Fruit fly (Drosophila melanogaster) whole organism, embryonic: ENCODE data around the gene eIF4E5.

Experiments used
- Antp ChIP-seq: fragments of 200-800 bp; sonication (Bioruptor generic); optimal IDR thresholded peaks from 3 replicates; lab custom pipeline; 2016; ENCODE audit warnings: missing biosample characterization, missing genetic modification characterization
- CG11085 ChIP-seq: fragments of 200-800 bp; sonication (Bioruptor generic); IDR thresholded peaks from 2 replicates; pipeline ENCODE4 v1.3.6; 2022; ENCODE audit warnings: missing biosample characterization, missing genetic modification characterization
- CG11723 ChIP-seq: fragments of 200-800 bp; sonication (Bioruptor generic); optimal IDR thresholded peaks from 2 replicates; lab custom pipeline; 2017; ENCODE audit warnings: missing biosample characterization, mild to moderate bottlenecking, missing genetic modification characterization
- CG12299 ChIP-seq: fragments of 200-800 bp; sonication (Bioruptor generic); optimal IDR thresholded peaks from 2 replicates; lab custom pipeline; 2018; ENCODE audit warnings: missing biosample characterization, mild to moderate bottlenecking, missing genetic modification characterization
- CG13775 ChIP-seq: fragments of 200-800 bp; sonication (Bioruptor generic); optimal IDR thresholded peaks from 3 replicates; lab custom pipeline; 2017; ENCODE audit warnings: missing biosample characterization, mild to moderate bottlenecking, missing genetic modification characterization
- CG14014 ChIP-seq: fragments of 200-800 bp; sonication (Bioruptor generic); IDR thresholded peaks from 2 replicates; pipeline ENCODE4 v1.3.6; 2022; ENCODE audit warnings: missing biosample characterization, missing genetic modification characterization
- CG14710 ChIP-seq: fragments of 200-800 bp; sonication (Bioruptor generic); optimal IDR thresholded peaks from 3 replicates; lab custom pipeline; 2019; ENCODE audit warnings: missing biosample characterization, mild to moderate bottlenecking, missing genetic modification characterization, moderate library complexity
- CG14860 ChIP-seq: fragments of 200-800 bp; sonication (Bioruptor generic); IDR thresholded peaks from 3 replicates; pipeline ENCODE4 v1.3.6; 2022; ENCODE audit warnings: missing biosample characterization, missing genetic modification characterization; ENCODE audit not compliant: partially characterized antibody
- CG14965 ChIP-seq: fragments of 200-800 bp; sonication (Bioruptor generic); optimal IDR thresholded peaks from 2 replicates; lab custom pipeline; 2016; ENCODE audit warnings: missing biosample characterization, missing genetic modification characterization, borderline replicate concordance
- CG1647 ChIP-seq: fragments of 200-800 bp; sonication (Bioruptor generic); optimal IDR thresholded peaks from 3 replicates; lab custom pipeline; 2016; ENCODE audit warnings: missing biosample characterization, missing genetic modification characterization
- CG16815 ChIP-seq: fragments of 200-800 bp; sonication (Bioruptor generic); optimal IDR thresholded peaks from 3 replicates; lab custom pipeline; 2017; ENCODE audit warnings: missing biosample characterization, mild to moderate bottlenecking, missing genetic modification characterization
- CG17385 ChIP-seq: fragments of 200-800 bp; sonication (Bioruptor generic); optimal IDR thresholded peaks from 3 replicates; lab custom pipeline; 2018; ENCODE audit warnings: missing biosample characterization, mild to moderate bottlenecking, missing genetic modification characterization
- CG18619 ChIP-seq: fragments of 200-800 bp; sonication (Bioruptor generic); optimal IDR thresholded peaks from 3 replicates; lab custom pipeline; 2017; ENCODE audit warnings: missing biosample characterization, mild to moderate bottlenecking, missing genetic modification characterization
- CG31441 ChIP-seq: fragments of 200-800 bp; sonication (Bioruptor generic); IDR thresholded peaks from 2 replicates; pipeline ENCODE4 v1.3.6; 2022; ENCODE audit warnings: missing biosample characterization, missing genetic modification characterization
- CG3281 ChIP-seq: fragments of 200-800 bp; sonication (Bioruptor generic); optimal IDR thresholded peaks from 3 replicates; lab custom pipeline; 2017; ENCODE audit warnings: missing biosample characterization, mild to moderate bottlenecking, missing genetic modification characterization
- CG3726 ChIP-seq: fragments of 200-800 bp; sonication (Bioruptor generic); IDR thresholded peaks from 3 replicates; pipeline ENCODE4, ENCODE4 v1.3.6; 2022; ENCODE audit warnings: missing biosample characterization, missing genetic modification characterization
- CG4282 ChIP-seq: fragments of 200-800 bp; sonication (Bioruptor generic); optimal IDR thresholded peaks from 2 replicates; lab custom pipeline; 2016; ENCODE audit warnings: missing biosample characterization, missing genetic modification characterization
- CG4328 ChIP-seq: fragments of 200-800 bp; sonication (Bioruptor generic); optimal IDR thresholded peaks from 3 replicates; lab custom pipeline; 2017; ENCODE audit warnings: missing biosample characterization, missing genetic modification reagents, missing genetic modification characterization
- CG6175 ChIP-seq: fragments of 200-800 bp; sonication (Bioruptor generic); IDR thresholded peaks from 3 replicates; pipeline ENCODE4 v1.3.6; 2022; ENCODE audit warnings: missing biosample characterization, missing genetic modification characterization
- CG6689 ChIP-seq: fragments of 200-800 bp; sonication (Bioruptor generic); IDR thresholded peaks from 2 replicates; pipeline ENCODE4 v1.3.6; 2022; ENCODE audit warnings: missing biosample characterization, missing genetic modification characterization
- CG7839 ChIP-seq: fragments of 200-800 bp; sonication (Bioruptor generic); optimal IDR thresholded peaks from 3 replicates; lab custom pipeline; 2018; ENCODE audit warnings: missing biosample characterization, mild to moderate bottlenecking, missing genetic modification characterization, moderate library complexity
- CG9215 ChIP-seq: fragments of 200-800 bp; sonication (Bioruptor generic); IDR thresholded peaks from 2 replicates; pipeline ENCODE4 v1.3.6; 2022; ENCODE audit warnings: missing biosample characterization, missing genetic modification characterization
- CrebB ChIP-seq: fragments of 200-800 bp; sonication (Bioruptor generic); optimal IDR thresholded peaks from 3 replicates; lab custom pipeline; 2018; ENCODE audit warnings: missing biosample characterization, mild to moderate bottlenecking, missing genetic modification characterization
- Dip2 ChIP-seq: fragments of 200-800 bp; sonication (Bioruptor generic); IDR thresholded peaks from 2 replicates; pipeline ENCODE4 v1.3.6; 2022; ENCODE audit warnings: missing biosample characterization, missing genetic modification characterization
- Doc2 ChIP-seq: fragments of 200-800 bp; sonication (Bioruptor generic); IDR thresholded peaks from 2 replicates; pipeline ENCODE4 v1.3.6; 2022; ENCODE audit warnings: missing biosample characterization, missing genetic modification characterization
- ERR ChIP-seq: fragments of 200-800 bp; sonication (Bioruptor generic); optimal IDR thresholded peaks from 2 replicates; lab custom pipeline; 2016; ENCODE audit warnings: missing biosample characterization, missing genetic modification characterization
- Elba2 ChIP-seq: fragments of 200-800 bp; sonication (Bioruptor generic); optimal IDR thresholded peaks from 3 replicates; lab custom pipeline; 2016; ENCODE audit warnings: missing biosample characterization, missing genetic modification characterization
- Fer3 ChIP-seq: fragments of 200-800 bp; sonication (Bioruptor generic); optimal IDR thresholded peaks from 2 replicates; lab custom pipeline; 2018; ENCODE audit warnings: missing biosample characterization, mild to moderate bottlenecking, missing genetic modification characterization, moderate library complexity
- Hey ChIP-seq: fragments of 200-800 bp; sonication (Bioruptor generic); optimal IDR thresholded peaks from 3 replicates; lab custom pipeline; 2018; ENCODE audit warnings: missing biosample characterization, mild to moderate bottlenecking, missing genetic modification characterization
- HmgD ChIP-seq: fragments of 200-800 bp; sonication (Bioruptor generic); optimal IDR thresholded peaks from 3 replicates; lab custom pipeline; 2016; ENCODE audit warnings: missing biosample characterization, missing genetic modification characterization
- Mad ChIP-seq: fragments of 200-800 bp; sonication (Bioruptor generic); optimal IDR thresholded peaks from 2 replicates; lab custom pipeline; 2016; ENCODE audit warnings: missing biosample characterization, missing genetic modification characterization
- Myb ChIP-seq: fragments of 200-800 bp; sonication (Bioruptor generic); optimal IDR thresholded peaks from 2 replicates; lab custom pipeline; 2016; ENCODE audit warnings: missing biosample characterization, missing genetic modification characterization
- Opbp ChIP-seq: fragments of 200-800 bp; sonication (Bioruptor generic); IDR thresholded peaks from 3 replicates; pipeline ENCODE4 v1.3.6; 2022; ENCODE audit warnings: missing biosample characterization, missing genetic modification characterization; ENCODE audit not compliant: partially characterized antibody
- Side ChIP-seq: fragments of 200-800 bp; sonication (Bioruptor generic); optimal IDR thresholded peaks from 2 replicates; lab custom pipeline; 2016; ENCODE audit warnings: missing biosample characterization, missing genetic modification characterization
- Stat92E ChIP-seq, 3 experiments: fragments of >200 bp in 2 of 3; fragments of 200-800 bp in 1 of 3; sonication (Bioruptor generic) in 1 of 3; optimal IDR thresholded peaks; 2 replicates each; lab custom pipeline; 2017 to 2019; ENCODE audit warnings: missing biosample characterization in 3 of 3, missing genetic modification characterization in 3 of 3, mild to moderate bottlenecking in 1 of 3, moderate library complexity in 1 of 3
- TFAM ChIP-seq: fragments of 200-800 bp; sonication (Bioruptor generic); optimal IDR thresholded peaks from 2 replicates; lab custom pipeline; 2017; ENCODE audit warnings: missing biosample characterization, missing genetic modification characterization, inconsistent platforms
- amos ChIP-seq: fragments of 200-800 bp; sonication (Bioruptor generic); IDR thresholded peaks from 2 replicates; pipeline ENCODE4 v1.3.6; 2022; ENCODE audit warnings: missing biosample characterization, missing genetic modification characterization; ENCODE audit not compliant: partially characterized antibody
- bigmax ChIP-seq: fragments of 200-800 bp; sonication (Bioruptor generic); optimal IDR thresholded peaks from 2 replicates; lab custom pipeline; 2018; ENCODE audit warnings: missing biosample characterization, mild to moderate bottlenecking, missing genetic modification characterization
- bsh ChIP-seq, 2 experiments: fragments of 200-800 bp; sonication (Bioruptor generic); optimal IDR thresholded peaks; 2 replicates each; lab custom pipeline; 2017 to 2018; ENCODE audit warnings: mild to moderate bottlenecking in 2 of 2, missing biosample characterization in 2 of 2, missing genetic modification characterization in 2 of 2, moderate library complexity in 1 of 2
- caup ChIP-seq: fragments of 200-800 bp; sonication (Bioruptor generic); optimal IDR thresholded peaks from 3 replicates; lab custom pipeline; 2017; ENCODE audit warnings: missing biosample characterization, mild to moderate bottlenecking, missing genetic modification characterization, moderate library complexity; ENCODE audit not compliant: severe bottlenecking
- emc ChIP-seq: fragments of 200-800 bp; sonication (Bioruptor generic); optimal IDR thresholded peaks from 2 replicates; lab custom pipeline; 2016; ENCODE audit warnings: missing biosample characterization, missing genetic modification characterization
- jigr1 ChIP-seq: fragments of 200-800 bp; sonication (Bioruptor generic); IDR thresholded peaks from 3 replicates; pipeline ENCODE4 v1.3.6; 2022; ENCODE audit warnings: missing biosample characterization, missing genetic modification characterization
- lilli ChIP-seq: fragments of 200-800 bp; sonication (Bioruptor generic); optimal IDR thresholded peaks from 3 replicates; lab custom pipeline; 2016; ENCODE audit warnings: missing biosample characterization, missing genetic modification characterization
- org-1 ChIP-seq: fragments of 200-800 bp; sonication (Bioruptor generic); optimal IDR thresholded peaks from 2 replicates; lab custom pipeline; 2017; ENCODE audit warnings: missing biosample characterization, missing genetic modification characterization
- otp ChIP-seq: fragments of 200-800 bp; sonication (Bioruptor generic); IDR thresholded peaks from 3 replicates; pipeline ENCODE4, ENCODE4 v1.3.6; 2022; ENCODE audit warnings: missing biosample characterization, missing genetic modification characterization
- pzg ChIP-seq: fragments of 200-800 bp; sonication (Bioruptor generic); optimal IDR thresholded peaks from 3 replicates; lab custom pipeline; 2018; ENCODE audit warnings: missing biosample characterization, mild to moderate bottlenecking, missing genetic modification characterization, moderate library complexity
- sd ChIP-seq: fragments of 200-800 bp; sonication (Bioruptor generic); optimal IDR thresholded peaks from 3 replicates; lab custom pipeline; 2018; ENCODE audit warnings: missing biosample characterization, mild to moderate bottlenecking, missing genetic modification characterization, moderate library complexity
- sens-2 ChIP-seq: fragments of 200-800 bp; sonication (Bioruptor generic); IDR thresholded peaks from 2 replicates; pipeline ENCODE4 v1.3.6; 2022; ENCODE audit warnings: missing biosample characterization, missing genetic modification characterization
- slbo ChIP-seq: fragments of 200-800 bp; sonication (Bioruptor generic); IDR thresholded peaks from 2 replicates; pipeline ENCODE4 v1.3.6; 2022; ENCODE audit warnings: missing biosample characterization, missing genetic modification characterization
- ttk ChIP-seq: fragments of 200-800 bp; sonication (Bioruptor generic); IDR thresholded peaks from 2 replicates; pipeline ENCODE4 v2.1.2; 2022; ENCODE audit warnings: missing biosample characterization, missing genetic modification characterization
- twi ChIP-seq: fragments of 200-800 bp; optimal IDR thresholded peaks from 2 replicates; lab custom pipeline; 2019; ENCODE audit warnings: missing biosample characterization, mild to moderate bottlenecking, missing genetic modification characterization, moderate library complexity
- usp ChIP-seq: fragments of >200 bp; optimal IDR thresholded peaks from 2 replicates; lab custom pipeline; 2017; ENCODE audit warnings: missing biosample characterization, missing genetic modification characterization

Gene eIF4E5

DNA sequence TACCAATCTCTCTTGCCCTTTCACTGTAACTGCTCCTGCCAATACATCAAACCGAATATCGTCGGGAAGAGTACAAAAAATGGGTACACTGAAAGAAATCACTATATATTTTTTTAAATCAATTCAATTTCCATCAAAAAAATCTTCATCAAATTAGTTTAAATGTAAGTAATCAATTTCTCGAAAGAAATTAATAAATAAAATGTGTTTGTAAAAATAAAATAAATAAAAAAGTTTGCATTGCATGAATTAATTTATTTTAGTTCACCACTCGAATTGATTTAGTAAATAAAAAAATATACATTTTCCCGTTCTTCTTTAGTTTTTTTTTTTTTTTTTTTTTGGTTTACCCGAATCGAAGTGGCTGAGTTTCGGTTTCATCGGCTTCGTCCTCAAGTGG lies 32.9 kb upstream of the eIF4E5 start (continued):
- TF ChIP-seq CG14014 (GFP tag; lab: Robert Waterston, UW): no peak
- TF ChIP-seq sens-2 (GFP tag; lab: Robert Waterston, UW): no peak
- no peak for TF ChIP-seq Antp
- TF ChIP-seq CG9215 (GFP tag; lab: Robert Waterston, UW): no peak
- TF ChIP-seq CG3726 (GFP tag; lab: Robert Waterston, UW): no peak
- peak; percentile 28 for TF ChIP-seq CG17385 (GFP tag; lab: Kevin White, UChicago)
- peak; percentile 64 for TF ChIP-seq CG6689 (GFP tag; lab: Robert Waterston, UW)
- no peak for TF ChIP-seq Myb (GFP tag; lab: Kevin White, UChicago)
- no peak for TF ChIP-seq Fer3 (tag; lab: Kevin White, UChicago)
- no peak for TF ChIP-seq ttk (GFP tag; lab: Robert Waterston, UW)
- TF ChIP-seq HmgD (GFP tag; lab: Kevin White, UChicago): no peak
- TF ChIP-seq Side (GFP tag; lab: Kevin White, UChicago): no peak
- peak; percentile 52 for TF ChIP-seq CG7839 (tag; lab: Kevin White, UChicago)
- TF ChIP-seq sd (tag; lab: Kevin White, UChicago): no peak
- no peak for TF ChIP-seq caup (GFP tag; lab: Kevin White, UChicago)
- TF ChIP-seq pzg (GFP tag; lab: Kevin White, UChicago): no peak
- TF ChIP-seq emc: no peak
- no peak for TF ChIP-seq CG3281 (GFP tag; lab: Kevin White, UChicago)
- TF ChIP-seq CG18619 (GFP tag; lab: Kevin White, UChicago): no peak
- no peak for TF ChIP-seq twi (tag; lab: Kevin White, UChicago)
- no peak for TF ChIP-seq CG13775 (GFP tag; lab: Kevin White, UChicago)
- TF ChIP-seq Doc2 (GFP tag; lab: Robert Waterston, UW): no peak
- no peak for TF ChIP-seq Dip2 (GFP tag; lab: Robert Waterston, UW)
- TF ChIP-seq otp (GFP tag; lab: Robert Waterston, UW): no peak
- peak in 1 of 2 experiments; percentile 38 for TF ChIP-seq bsh (GFP tag; optimal IDR thresholded peaks at IDR 0.05; lab: Kevin White, UChicago)
- no peak for TF ChIP-seq TFAM
- no peak for TF ChIP-seq jigr1 (GFP tag; lab: Robert Waterston, UW)
- no peak for TF ChIP-seq CG4282 (GFP tag; lab: Kevin White, UChicago)
- TF ChIP-seq CG11723 (GFP tag; lab: Kevin White, UChicago): no peak
- TF ChIP-seq CG16815 (GFP tag; lab: Kevin White, UChicago): no peak
- no peak for TF ChIP-seq Stat92E (GFP tag; optimal IDR thresholded peaks at IDR 0.05; lab: Kevin White, UChicago)
- no peak for TF ChIP-seq CG14860
- no peak for TF ChIP-seq ERR (GFP tag; lab: Kevin White, UChicago)
- no peak for TF ChIP-seq CG11085 (GFP tag; lab: Robert Waterston, UW)
- TF ChIP-seq CG1647 (GFP tag; lab: Kevin White, UChicago): no peak
- peak; percentile 58 for TF ChIP-seq slbo (GFP tag; lab: Robert Waterston, UW)
- peak; percentile 54 for TF ChIP-seq CG14710 (tag; lab: Kevin White, UChicago)
- TF ChIP-seq amos (GFP tag; lab: Robert Waterston, UW): no peak
- no peak for TF ChIP-seq CrebB
- no peak for TF ChIP-seq CG6175 (GFP tag; lab: Robert Waterston, UW)
- TF ChIP-seq Opbp (GFP tag; lab: Robert Waterston, UW): no peak
- TF ChIP-seq bigmax (GFP tag; lab: Kevin White, UChicago): no peak
- no peak for TF ChIP-seq CG4328
- TF ChIP-seq CG31441 (GFP tag; lab: Robert Waterston, UW): no peak
- no peak for TF ChIP-seq CG14965 (GFP tag; lab: Kevin White, UChicago)
- TF ChIP-seq Mad (GFP tag; lab: Kevin White, UChicago): no peak
- TF ChIP-seq org-1 (GFP tag; lab: Kevin White, UChicago): no peak
- TF ChIP-seq usp: no peak
- no peak for TF ChIP-seq Elba2
- peak; percentile 1 for TF ChIP-seq lilli (GFP tag; lab: Kevin White, UChicago)
- TF ChIP-seq Hey (tag; lab: Kevin White, UChicago): no peak
- TF ChIP-seq CG12299 (tag; lab: Kevin White, UChicago): no peak
